Fruit fly (Drosophila melanogaster) whole organism, pupa: Measurements from ENCODE around the gene CG12268.

Experiments used
- CG10348 ChIP-seq: fragments of 200-800 bp; sonication (Bioruptor generic); IDR thresholded peaks from 2 replicates; pipeline ENCODE4 v1.3.6; 2022; ENCODE audit warnings: missing biosample characterization, missing genetic modification characterization
- CG12605 ChIP-seq: fragments of 200-800 bp; sonication (Bioruptor generic); IDR thresholded peaks from 2 replicates; pipeline ENCODE4 v1.3.6; 2022; ENCODE audit warnings: missing biosample characterization, missing genetic modification characterization
- CG13204 ChIP-seq: fragments of 200-800 bp; sonication (Bioruptor generic); optimal IDR thresholded peaks from 2 replicates; lab custom pipeline; 2018; ENCODE audit warnings: missing biosample characterization, mild to moderate bottlenecking, missing genetic modification characterization, moderate library complexity
- CG14655 ChIP-seq: fragments of 200-800 bp; sonication (Bioruptor generic); optimal IDR thresholded peaks from 3 replicates; lab custom pipeline; 2017; ENCODE audit warnings: mild to moderate bottlenecking, missing biosample characterization, missing genetic modification reagents, missing genetic modification characterization
- CG15710 ChIP-seq: fragments of 200-800 bp; sonication (Bioruptor generic); optimal IDR thresholded peaks from 2 replicates; lab custom pipeline; 2018; ENCODE audit warnings: missing biosample characterization, mild to moderate bottlenecking, missing genetic modification characterization, moderate library complexity
- CG17806 ChIP-seq: fragments of 200-800 bp; sonication (Bioruptor generic); optimal IDR thresholded peaks from 2 replicates; lab custom pipeline; 2018; ENCODE audit warnings: missing biosample characterization, mild to moderate bottlenecking, missing genetic modification characterization, moderate library complexity
- CG32121 ChIP-seq: fragments of 200-800 bp; sonication (Bioruptor generic); IDR thresholded peaks from 2 replicates; pipeline ENCODE4 v1.3.6; 2022; ENCODE audit warnings: missing biosample characterization, missing genetic modification characterization
- CG34367 ChIP-seq: fragments of 200-800 bp; sonication (Bioruptor generic); optimal IDR thresholded peaks from 2 replicates; lab custom pipeline; 2018; ENCODE audit warnings: missing biosample characterization, mild to moderate bottlenecking, missing genetic modification characterization
- CG4496 ChIP-seq: fragments of 200-800 bp; sonication (Bioruptor generic); IDR thresholded peaks from 3 replicates; pipeline ENCODE4 v1.3.6; 2022; ENCODE audit warnings: missing biosample characterization, missing genetic modification characterization
- CG8159 ChIP-seq: fragments of 200-800 bp; sonication (Bioruptor generic); optimal IDR thresholded peaks from 3 replicates; lab custom pipeline; 2018; ENCODE audit warnings: missing biosample characterization, mild to moderate bottlenecking, missing genetic modification characterization, moderate library complexity
- CG8301 ChIP-seq: fragments of 200-800 bp; sonication (Bioruptor generic); optimal IDR thresholded peaks from 2 replicates; lab custom pipeline; 2018; ENCODE audit warnings: missing biosample characterization, mild to moderate bottlenecking, missing genetic modification characterization
- CG9948 ChIP-seq: fragments of 200-800 bp; sonication (Bioruptor generic); optimal IDR thresholded peaks from 2 replicates; lab custom pipeline; 2018; ENCODE audit warnings: missing biosample characterization, mild to moderate bottlenecking, missing genetic modification characterization, moderate library complexity
- D1 ChIP-seq: fragments of 200-800 bp; sonication (Bioruptor generic); optimal IDR thresholded peaks from 2 replicates; lab custom pipeline; 2018; ENCODE audit warnings: missing biosample characterization, mild to moderate bottlenecking, missing genetic modification characterization, moderate library complexity
- EcR ChIP-seq: fragments of 200-800 bp; sonication (Bioruptor generic); optimal IDR thresholded peaks from 3 replicates; lab custom pipeline; 2019; ENCODE audit warnings: missing biosample characterization, missing genetic modification characterization, mild to moderate bottlenecking, moderate library complexity, missing genetic modification reagents
- Ets98B ChIP-seq: fragments of 200-800 bp; sonication (Bioruptor generic); IDR thresholded peaks from 2 replicates; pipeline ENCODE4 v1.3.6; 2022; ENCODE audit warnings: missing biosample characterization, missing genetic modification characterization
- Pif1A ChIP-seq: fragments of 200-800 bp; sonication (Bioruptor generic); optimal IDR thresholded peaks from 3 replicates; lab custom pipeline; 2016; ENCODE audit warnings: missing biosample characterization, missing genetic modification characterization
- Pif1B ChIP-seq: fragments of 200-800 bp; sonication (Bioruptor generic); optimal IDR thresholded peaks from 3 replicates; lab custom pipeline; 2016; ENCODE audit warnings: missing biosample characterization, missing genetic modification characterization
- Snoo ChIP-seq: fragments of 200-800 bp; sonication (Bioruptor generic); optimal IDR thresholded peaks from 3 replicates; lab custom pipeline; 2017; ENCODE audit warnings: missing biosample characterization, mild to moderate bottlenecking, missing genetic modification characterization, inconsistent platforms
- fd96Ca ChIP-seq: fragments of 200-800 bp; sonication (Bioruptor generic); IDR thresholded peaks from 3 replicates; pipeline ENCODE4 v1.3.6; 2022; ENCODE audit warnings: missing biosample characterization, missing genetic modification characterization
- gl ChIP-seq: fragments of 200-800 bp; sonication (Bioruptor generic); optimal IDR thresholded peaks from 2 replicates; lab custom pipeline; 2018; ENCODE audit warnings: missing biosample characterization, mild to moderate bottlenecking, missing genetic modification characterization
- rn ChIP-seq: fragments of 200-800 bp; sonication (Bioruptor generic); IDR thresholded peaks from 2 replicates; pipeline ENCODE4 v1.3.6; 2022; ENCODE audit warnings: missing biosample characterization, missing genetic modification characterization

CG12268 gene

DNA sequence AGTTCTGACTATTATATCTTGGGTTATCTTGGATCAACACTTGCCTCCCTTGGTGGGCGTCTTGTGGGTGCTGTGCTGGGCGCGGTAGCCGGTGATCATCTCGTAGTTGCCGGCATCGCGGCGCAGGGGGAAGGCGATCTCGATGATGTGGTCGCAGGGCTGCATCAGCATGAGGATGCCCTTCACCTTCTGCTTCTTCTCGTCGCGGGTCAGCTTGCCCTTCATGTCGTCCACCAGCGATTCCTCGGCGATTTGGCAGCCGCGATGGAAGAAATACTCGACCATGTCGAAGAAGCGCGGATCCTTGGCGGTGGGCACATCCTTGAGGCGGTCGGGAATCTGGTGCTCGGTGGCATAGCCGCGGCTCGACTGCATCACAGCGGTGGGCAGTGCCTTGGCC, 5.7 kb downstream of the CG12268 start:
- TF ChIP-seq CG13204 (GFP tag; lab: Kevin White, UChicago) (no peak), CG15710 (tag; lab: Kevin White, UChicago) (no peak), CG10348 (GFP tag; lab: Robert Waterston, UW) (0 out of 2 replicates have a peak, but pooled peaks have one; percentile 7), fd96Ca (GFP tag; lab: Robert Waterston, UW) (no peak), CG17806 (tag; lab: Kevin White, UChicago) (no peak)

dm6 chr3R:23941643-23942424, 6.4 kb downstream of the CG12268 start:
- no peak for TF ChIP-seq CG10348 (GFP tag; lab: Robert Waterston, UW)
- TF ChIP-seq Ets98B (GFP tag; lab: Robert Waterston, UW): peak; percentile 50
- TF ChIP-seq CG32121 (GFP tag; lab: Robert Waterston, UW): peak; percentile 49
- no peak for TF ChIP-seq D1 (tag; lab: Kevin White, UChicago)
- peak; percentile 60; the same call in 2 of the 3 replicates for TF ChIP-seq CG4496 (GFP tag; lab: Robert Waterston, UW)
- TF ChIP-seq fd96Ca (GFP tag; lab: Robert Waterston, UW): no peak
- no peak for TF ChIP-seq Snoo (tag; lab: Kevin White, UChicago)
- TF ChIP-seq CG12605 (GFP tag; lab: Robert Waterston, UW): no peak; the same call in 1 of the 2 replicates
- TF ChIP-seq CG8301 (tag; lab: Kevin White, UChicago): peak; percentile 31
- TF ChIP-seq CG9948 (tag; lab: Kevin White, UChicago): peak; percentile 8
- TF ChIP-seq CG14655 (GFP tag; lab: Kevin White, UChicago): peak; percentile 35

DNA sequence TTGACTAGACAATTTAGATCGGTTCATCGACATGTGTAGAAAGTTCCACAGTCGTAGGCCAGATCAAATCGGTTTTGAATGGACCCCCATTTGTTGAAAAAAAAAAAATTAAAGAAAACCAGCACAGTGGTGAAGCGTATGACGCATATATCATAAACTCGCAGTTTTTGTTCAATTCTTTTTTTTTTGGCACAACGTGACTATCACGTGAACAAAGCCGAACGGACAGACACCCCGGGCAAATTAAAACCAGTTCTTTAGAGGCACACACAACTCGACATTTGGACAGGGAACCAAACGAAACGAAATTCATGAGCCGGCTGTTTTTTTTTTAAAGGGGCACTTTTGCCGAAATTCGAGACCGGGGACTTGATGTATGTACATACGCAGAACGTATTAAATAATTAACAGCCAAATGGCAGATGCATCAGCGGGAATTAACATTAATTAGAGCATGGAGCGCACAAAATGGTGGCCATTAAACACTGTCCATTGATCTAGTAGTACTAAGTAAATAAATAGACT, 7.3 kb downstream of the CG12268 start:
- TF ChIP-seq Pif1B (GFP tag; lab: Kevin White, UChicago) (no peak), CG8301 (tag; lab: Kevin White, UChicago) (no peak), CG10348 (GFP tag; lab: Robert Waterston, UW) (no peak), Pif1A (GFP tag; lab: Kevin White, UChicago) (no peak), rn (GFP tag; lab: Robert Waterston, UW) (no peak), CG34367 (tag; lab: Kevin White, UChicago) (no peak), CG15710 (tag; lab: Kevin White, UChicago) (no peak), EcR (GFP tag; lab: Kevin White, UChicago) (no peak), D1 (tag; lab: Kevin White, UChicago) (no peak), CG14655 (GFP tag; lab: Kevin White, UChicago) (no peak), CG4496 (GFP tag; lab: Robert Waterston, UW) (no peak), CG9948 (tag; lab: Kevin White, UChicago) (no peak)

DNA sequence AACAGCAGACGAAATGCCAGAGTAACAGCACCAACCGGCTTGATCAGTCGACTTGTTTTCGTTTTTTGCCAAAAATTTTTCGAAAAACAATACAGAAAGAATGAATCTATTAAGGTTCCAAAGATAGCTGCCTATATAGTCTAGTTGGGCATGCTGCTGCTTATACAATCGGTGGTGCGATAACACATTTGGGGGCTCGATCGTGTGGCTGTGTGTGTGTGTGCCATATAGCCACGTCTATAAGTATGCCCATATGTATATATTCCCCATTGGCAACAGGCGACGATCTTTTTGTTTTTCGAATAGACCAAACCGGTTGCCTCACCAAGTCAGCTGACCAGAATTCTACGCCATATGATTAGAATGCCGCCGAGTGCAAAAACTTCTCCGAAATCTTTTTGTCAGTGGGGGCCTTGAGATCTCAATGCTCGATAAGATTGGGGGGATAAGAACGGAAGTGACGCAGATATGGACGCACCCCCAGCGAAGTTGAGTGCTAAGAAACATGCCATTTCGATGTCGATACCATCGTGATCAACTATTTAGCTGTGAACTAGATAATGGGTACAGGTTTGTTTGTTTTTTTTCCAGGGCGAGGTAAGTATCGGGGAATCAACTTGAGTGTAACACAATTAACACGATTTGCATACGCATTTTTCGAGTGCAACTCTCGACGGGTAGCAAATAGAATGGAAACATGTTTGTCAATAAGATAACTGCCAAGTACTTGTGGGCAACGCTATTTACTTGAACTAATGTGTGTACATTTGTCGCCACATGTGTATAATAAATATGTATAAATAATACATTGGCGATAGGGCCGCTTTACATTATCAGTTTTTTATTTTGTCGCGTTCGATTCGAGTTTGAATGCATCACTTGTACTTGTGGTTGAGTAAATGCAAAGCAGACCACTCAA, 8.0 kb downstream of the CG12268 start:
- 0 out of 3 replicates have a peak, but pooled peaks have one; percentile 49 for TF ChIP-seq fd96Ca (GFP tag; lab: Robert Waterston, UW)
- TF ChIP-seq gl (tag; lab: Kevin White, UChicago): no peak
- TF ChIP-seq CG15710 (tag; lab: Kevin White, UChicago): no peak
- peak; percentile 15 for TF ChIP-seq Pif1A (GFP tag; lab: Kevin White, UChicago)
- TF ChIP-seq CG32121 (GFP tag; lab: Robert Waterston, UW): peak; percentile 37; the same call in 1 of the 2 replicates
- TF ChIP-seq Snoo (tag; lab: Kevin White, UChicago): no peak
- no peak for TF ChIP-seq Pif1B (GFP tag; lab: Kevin White, UChicago)
- TF ChIP-seq D1 (tag; lab: Kevin White, UChicago): no peak
- peak; percentile 65 for TF ChIP-seq Ets98B (GFP tag; lab: Robert Waterston, UW)
- TF ChIP-seq CG14655 (GFP tag; lab: Kevin White, UChicago): peak; percentile 22
- no peak for TF ChIP-seq CG13204 (GFP tag; lab: Kevin White, UChicago)
- TF ChIP-seq CG4496 (GFP tag; lab: Robert Waterston, UW): peak; percentile 60
- no peak; the same call in 1 of the 2 replicates for TF ChIP-seq CG12605 (GFP tag; lab: Robert Waterston, UW)
- no peak for TF ChIP-seq CG8301 (tag; lab: Kevin White, UChicago)
- TF ChIP-seq CG8159 (tag; lab: Kevin White, UChicago): no peak
- TF ChIP-seq CG17806 (tag; lab: Kevin White, UChicago): no peak
- TF ChIP-seq CG9948 (tag; lab: Kevin White, UChicago): no peak
- TF ChIP-seq EcR (GFP tag; lab: Kevin White, UChicago): no peak
- TF ChIP-seq CG10348 (GFP tag; lab: Robert Waterston, UW): no peak
- TF ChIP-seq CG34367 (tag; lab: Kevin White, UChicago): no peak
- no peak for TF ChIP-seq rn (GFP tag; lab: Robert Waterston, UW)
